Worm (Caenorhabditis elegans): ENCODE measurements around the gene T04F8.3.

DNA sequence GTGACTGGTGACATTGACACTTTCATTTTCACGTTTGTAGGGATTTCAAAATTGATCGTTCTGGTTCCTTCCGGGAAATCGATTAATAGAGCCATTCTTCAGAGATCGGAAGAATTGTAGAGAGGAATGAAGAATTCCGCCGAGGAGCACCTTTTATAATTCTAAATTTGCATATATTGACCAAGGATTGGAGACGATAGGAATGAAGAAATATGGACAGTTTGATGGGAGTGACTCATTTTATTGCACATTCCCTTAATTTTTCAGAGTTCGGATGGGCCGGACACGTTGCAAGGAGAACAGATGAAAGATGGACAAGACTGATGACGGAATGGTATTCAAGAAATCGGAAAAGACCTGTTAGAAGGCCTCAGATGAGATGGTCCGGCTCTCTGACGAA lies 41.8 kb downstream of the T04F8.3 start, which contains the start of gene C44C10.15:
- no peak for TF ChIP-seq pqm-1 (tag; optimal IDR thresholded peaks at IDR 0.05)
- no peak for TF ChIP-seq fos-1 (tag; optimal IDR thresholded peaks at IDR 0.05)
